Fruit fly (Drosophila melanogaster): ENCODE measurements around the gene CG12768.

CG12768 gene

dm6 chr3L:22952703-22953102 lies 42.4 kb downstream of the CG12768 start:
- TF ChIP-seq noc (tag; optimal IDR thresholded peaks at IDR 0.05): no peak

- no peak for TF ChIP-seq noc (tag; optimal IDR thresholded peaks at IDR 0.05)
These were observed 44.9 kb downstream of the CG12768 start, which contains the start of gene CG32461 for dm6 chr3L:22955202-22955601. Gene CG32461, minus strand, starts transcription at chr3L:22955302.

DNA sequence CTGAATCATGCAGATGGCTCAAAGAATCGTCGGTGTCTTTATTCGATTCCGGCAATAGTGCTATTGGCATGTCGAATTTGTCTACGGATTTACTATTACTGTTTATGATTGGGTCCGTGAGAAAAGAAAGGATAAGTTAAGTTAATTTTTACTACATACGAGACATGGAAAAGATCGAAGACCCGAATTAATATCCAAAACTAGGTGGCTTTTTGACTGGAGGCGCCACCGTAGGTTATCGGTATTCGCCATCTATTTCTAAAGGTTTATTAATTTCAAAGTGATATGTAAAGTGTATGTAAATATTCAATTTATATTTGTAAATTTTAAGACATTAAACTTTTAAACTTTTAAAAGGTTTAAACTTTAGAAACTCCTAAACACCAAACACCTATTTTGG lies 47.9 kb downstream of the CG12768 start:
- no peak for TF ChIP-seq noc (tag; optimal IDR thresholded peaks at IDR 0.05)

dm6 chr3L:22960322-22960721 lies 50.0 kb downstream of the CG12768 start:
- TF ChIP-seq noc (tag; optimal IDR thresholded peaks at IDR 0.05): no peak

Measured in whole organism, larva.